Worm (Caenorhabditis elegans): ENCODE measurements around the gene R06B10.7.

DNA sequence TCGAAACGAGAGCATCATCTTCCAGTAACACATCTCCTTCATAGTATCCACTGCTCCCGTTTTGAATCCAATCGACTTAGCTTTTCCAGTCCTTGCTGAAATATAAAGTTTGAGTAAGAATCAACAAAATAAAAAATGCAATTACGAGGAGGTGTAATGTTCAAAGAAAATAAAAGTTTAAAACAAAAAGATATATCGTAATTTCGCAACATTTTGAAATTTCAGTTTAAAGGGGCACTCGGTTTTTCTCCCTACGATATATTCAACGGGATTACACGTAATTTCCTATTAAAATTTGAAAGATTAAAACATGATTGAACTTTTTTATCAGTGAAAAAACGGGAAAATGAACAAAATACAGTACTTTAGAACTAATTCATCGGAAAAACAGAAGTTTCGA is 14.9 kb upstream of the R06B10.7 start, which contains the start of gene Y34F4.3:
- no peak for TF ChIP-seq him-1 (tag; optimal IDR thresholded peaks at IDR 0.05)
- TF ChIP-seq dao-5 (tag; optimal IDR thresholded peaks at IDR 0.05): no peak

Data from whole organism, L4/young adult.